Fruit fly (Drosophila melanogaster): Measurements from ENCODE around the gene CG4598.

DNA sequence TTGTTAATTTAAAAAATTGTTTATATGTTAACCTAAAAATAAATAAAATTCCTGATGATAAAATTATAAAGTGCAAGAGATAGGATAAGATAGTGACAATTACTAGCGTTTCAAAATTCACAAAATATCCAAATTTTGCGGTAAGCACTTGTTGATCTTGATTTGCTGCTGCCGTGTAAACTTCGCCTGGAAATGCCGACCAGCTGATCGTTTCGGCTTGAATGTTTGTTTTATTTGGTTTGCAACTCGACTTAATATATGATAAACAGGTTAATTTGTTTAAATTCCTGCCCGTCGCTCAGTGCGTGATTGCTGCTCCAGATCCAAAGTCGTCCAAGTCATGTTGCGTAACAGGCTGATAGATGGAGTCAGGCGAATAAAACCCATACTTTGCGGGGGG is 3.0 kb downstream of the CG4598 start, which contains the start of gene CG4592:
- TF ChIP-seq psq (optimal IDR thresholded peaks at IDR 0.05) = no peak
- TF ChIP-seq usp (GFP tag; optimal IDR thresholded peaks at IDR 0.05) = no peak
- no peak for TF ChIP-seq pan (optimal IDR thresholded peaks at IDR 0.05)
- TF ChIP-seq Dll (optimal IDR thresholded peaks at IDR 0.05) = no peak
